Fruit fly (Drosophila melanogaster) whole organism, pupa: ENCODE data around the gene CG10137.

Experiments
- CG12605 ChIP-seq: fragments of 200-800 bp; sonication (Bioruptor generic); IDR thresholded peaks from 2 replicates; pipeline ENCODE4 v1.3.6; 2022; ENCODE audit warnings: missing biosample characterization, missing genetic modification characterization
- CG13204 ChIP-seq: fragments of 200-800 bp; sonication (Bioruptor generic); optimal IDR thresholded peaks from 2 replicates; lab custom pipeline; 2018; ENCODE audit warnings: missing biosample characterization, mild to moderate bottlenecking, missing genetic modification characterization, moderate library complexity
- CG14655 ChIP-seq: fragments of 200-800 bp; sonication (Bioruptor generic); optimal IDR thresholded peaks from 3 replicates; lab custom pipeline; 2017; ENCODE audit warnings: mild to moderate bottlenecking, missing biosample characterization, missing genetic modification reagents, missing genetic modification characterization
- CG17806 ChIP-seq: fragments of 200-800 bp; sonication (Bioruptor generic); optimal IDR thresholded peaks from 2 replicates; lab custom pipeline; 2018; ENCODE audit warnings: missing biosample characterization, mild to moderate bottlenecking, missing genetic modification characterization, moderate library complexity
- CG32121 ChIP-seq: fragments of 200-800 bp; sonication (Bioruptor generic); IDR thresholded peaks from 2 replicates; pipeline ENCODE4 v1.3.6; 2022; ENCODE audit warnings: missing biosample characterization, missing genetic modification characterization
- CG8159 ChIP-seq: fragments of 200-800 bp; sonication (Bioruptor generic); optimal IDR thresholded peaks from 3 replicates; lab custom pipeline; 2018; ENCODE audit warnings: missing biosample characterization, mild to moderate bottlenecking, missing genetic modification characterization, moderate library complexity
- CG9948 ChIP-seq: fragments of 200-800 bp; sonication (Bioruptor generic); optimal IDR thresholded peaks from 2 replicates; lab custom pipeline; 2018; ENCODE audit warnings: missing biosample characterization, mild to moderate bottlenecking, missing genetic modification characterization, moderate library complexity
- D1 ChIP-seq: fragments of 200-800 bp; sonication (Bioruptor generic); optimal IDR thresholded peaks from 2 replicates; lab custom pipeline; 2018; ENCODE audit warnings: missing biosample characterization, mild to moderate bottlenecking, missing genetic modification characterization, moderate library complexity
- EcR ChIP-seq: fragments of 200-800 bp; sonication (Bioruptor generic); optimal IDR thresholded peaks from 3 replicates; lab custom pipeline; 2019; ENCODE audit warnings: missing biosample characterization, missing genetic modification characterization, mild to moderate bottlenecking, moderate library complexity, missing genetic modification reagents
- Ets98B ChIP-seq: fragments of 200-800 bp; sonication (Bioruptor generic); IDR thresholded peaks from 2 replicates; pipeline ENCODE4 v1.3.6; 2022; ENCODE audit warnings: missing biosample characterization, missing genetic modification characterization
- Snoo ChIP-seq: fragments of 200-800 bp; sonication (Bioruptor generic); optimal IDR thresholded peaks from 3 replicates; lab custom pipeline; 2017; ENCODE audit warnings: missing biosample characterization, mild to moderate bottlenecking, missing genetic modification characterization, inconsistent platforms
- fd96Ca ChIP-seq: fragments of 200-800 bp; sonication (Bioruptor generic); IDR thresholded peaks from 3 replicates; pipeline ENCODE4 v1.3.6; 2022; ENCODE audit warnings: missing biosample characterization, missing genetic modification characterization
- gl ChIP-seq: fragments of 200-800 bp; sonication (Bioruptor generic); optimal IDR thresholded peaks from 2 replicates; lab custom pipeline; 2018; ENCODE audit warnings: missing biosample characterization, mild to moderate bottlenecking, missing genetic modification characterization
- rn ChIP-seq: fragments of 200-800 bp; sonication (Bioruptor generic); IDR thresholded peaks from 2 replicates; pipeline ENCODE4 v1.3.6; 2022; ENCODE audit warnings: missing biosample characterization, missing genetic modification characterization

DNA sequence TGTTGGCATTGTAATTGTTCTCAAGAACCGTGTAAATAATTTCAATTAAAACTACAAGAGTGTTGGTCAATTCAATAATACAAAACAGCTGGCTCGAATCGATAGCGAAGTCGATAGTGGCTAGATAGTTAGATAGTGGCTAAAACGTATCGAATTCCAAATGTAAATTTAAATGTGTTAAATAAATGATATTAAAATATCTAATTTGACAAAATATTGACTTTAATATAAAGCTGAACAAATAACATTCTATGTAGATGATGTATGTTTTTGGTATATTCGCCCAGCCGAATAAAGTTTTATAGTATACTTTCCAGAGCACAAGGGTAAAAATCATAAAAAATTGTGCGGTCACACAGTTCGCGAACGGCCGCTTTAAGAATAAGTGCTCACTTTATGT lies at the start of gene CG10137, which contains the start of gene Dpm1:
- no peak for TF ChIP-seq CG32121 (GFP tag; lab: Robert Waterston, UW)
- no peak for TF ChIP-seq Snoo (tag; lab: Kevin White, UChicago)
- TF ChIP-seq Ets98B (GFP tag; lab: Robert Waterston, UW) = no peak
- no peak for TF ChIP-seq CG12605 (GFP tag; lab: Robert Waterston, UW)
- TF ChIP-seq CG9948 = no peak
- no peak for TF ChIP-seq CG8159 (tag; lab: Kevin White, UChicago)
- no peak for TF ChIP-seq CG14655 (GFP tag; lab: Kevin White, UChicago)
- no peak for TF ChIP-seq fd96Ca (GFP tag; lab: Robert Waterston, UW)
- no peak for TF ChIP-seq CG13204
- no peak for TF ChIP-seq EcR (GFP tag; lab: Kevin White, UChicago)
- TF ChIP-seq D1 (tag; lab: Kevin White, UChicago) = no peak
- TF ChIP-seq rn (GFP tag; lab: Robert Waterston, UW) = no peak
- no peak for TF ChIP-seq CG17806
- TF ChIP-seq gl (tag; lab: Kevin White, UChicago) = no peak
